Fruit fly (Drosophila melanogaster) whole organism, embryonic: Measurements from ENCODE around the gene Cdc16.

Source experiments
- Adf1 ChIP-seq: fragments of 200-800 bp; sonication (Bioruptor generic); IDR thresholded peaks from 2 replicates; pipeline ENCODE4 v1.3.6; 2022; ENCODE audit warnings: missing biosample characterization, missing genetic modification characterization
- Atf-2 ChIP-seq: fragments of 200-800 bp; sonication (Bioruptor generic); optimal IDR thresholded peaks from 2 replicates; lab custom pipeline; 2016; ENCODE audit warnings: missing biosample characterization, missing genetic modification characterization
- CG10147 ChIP-seq: fragments of 200-800 bp; sonication (Bioruptor generic); optimal IDR thresholded peaks from 2 replicates; lab custom pipeline; 2019; ENCODE audit warnings: missing biosample characterization, mild to moderate bottlenecking, missing genetic modification characterization, moderate library complexity
- CG10565 ChIP-seq: fragments of 200-800 bp; sonication (Bioruptor generic); optimal IDR thresholded peaks from 3 replicates; lab custom pipeline; 2016; ENCODE audit warnings: missing biosample characterization, mild to moderate bottlenecking, missing genetic modification characterization
- CG11398 ChIP-seq: fragments of 200-800 bp; sonication (Bioruptor generic); optimal IDR thresholded peaks from 2 replicates; lab custom pipeline; 2016; ENCODE audit warnings: missing biosample characterization, missing genetic modification characterization
- CG11696 ChIP-seq: fragments of 200-800 bp; sonication (Bioruptor generic); IDR thresholded peaks from 2 replicates; pipeline ENCODE4 v1.3.6; 2022; ENCODE audit warnings: missing biosample characterization, missing genetic modification characterization
- CG12942 ChIP-seq: fragments of 200-800 bp; sonication (Bioruptor generic); optimal IDR thresholded peaks from 3 replicates; lab custom pipeline; 2016; ENCODE audit warnings: missing biosample characterization, missing genetic modification characterization
- CG17186 ChIP-seq: fragments of 200-800 bp; sonication (Bioruptor generic); optimal IDR thresholded peaks from 3 replicates; lab custom pipeline; 2017; ENCODE audit warnings: missing biosample characterization, missing genetic modification reagents, missing genetic modification characterization
- CG17612 ChIP-seq: fragments of 200-800 bp; sonication (Bioruptor generic); IDR thresholded peaks from 2 replicates; pipeline ENCODE4 v1.3.6; 2022; ENCODE audit warnings: missing biosample characterization, missing genetic modification characterization
- CG31224 ChIP-seq: fragments of 200-800 bp; sonication (Bioruptor generic); IDR thresholded peaks from 2 replicates; pipeline ENCODE4 v1.3.6; 2022; ENCODE audit warnings: missing biosample characterization, missing genetic modification characterization
- CG33557 ChIP-seq: fragments of 200-800 bp; sonication (Bioruptor generic); optimal IDR thresholded peaks from 2 replicates; lab custom pipeline; 2019; ENCODE audit warnings: missing biosample characterization, mild to moderate bottlenecking, missing genetic modification characterization, moderate library complexity
- CG3407 ChIP-seq: fragments of 200-800 bp; sonication (Bioruptor generic); optimal IDR thresholded peaks from 2 replicates; lab custom pipeline; 2018; ENCODE audit warnings: missing biosample characterization, mild to moderate bottlenecking, missing genetic modification characterization
- CG34422 ChIP-seq: fragments of 200-800 bp; sonication (Bioruptor generic); IDR thresholded peaks from 3 replicates; pipeline ENCODE4 v1.3.6; 2022; ENCODE audit warnings: missing biosample characterization, missing genetic modification characterization
- CG43689 ChIP-seq: fragments of 200-800 bp; sonication (Bioruptor generic); IDR thresholded peaks from 2 replicates; pipeline ENCODE4 v1.3.6; 2022; ENCODE audit warnings: missing biosample characterization, missing genetic modification characterization
- CG6254 ChIP-seq: fragments of 200-800 bp; sonication (Bioruptor generic); optimal IDR thresholded peaks from 3 replicates; lab custom pipeline; 2017; ENCODE audit warnings: mild to moderate bottlenecking, missing biosample characterization, missing genetic modification reagents, missing genetic modification characterization
- CG7786 ChIP-seq: fragments of 200-800 bp; sonication (Bioruptor generic); optimal IDR thresholded peaks from 2 replicates; lab custom pipeline; 2016; ENCODE audit warnings: missing biosample characterization, missing genetic modification characterization
- CG8290 ChIP-seq, 3 experiments: fragments of 200-800 bp; sonication (Bioruptor generic); optimal IDR thresholded peaks; 2 replicates each; lab custom pipeline; 2016 to 2019; ENCODE audit warnings: missing biosample characterization in 3 of 3, missing genetic modification characterization in 3 of 3, mild to moderate bottlenecking in 2 of 3, moderate library complexity in 1 of 3
- CG8478 ChIP-seq: fragments of >200 bp; optimal IDR thresholded peaks from 2 replicates; lab custom pipeline; 2018
- CG9817 ChIP-seq: fragments of 200-800 bp; sonication (Bioruptor generic); optimal IDR thresholded peaks from 2 replicates; lab custom pipeline; 2018; ENCODE audit warnings: missing biosample characterization, mild to moderate bottlenecking, missing genetic modification characterization, moderate library complexity
- Deaf1 ChIP-seq: fragments of 200-800 bp; optimal IDR thresholded peaks from 3 replicates; lab custom pipeline; 2019; ENCODE audit warnings: missing biosample characterization, mild to moderate bottlenecking, missing genetic modification characterization, moderate library complexity
- E2f1 ChIP-seq: fragments of 200-800 bp; sonication (Bioruptor generic); IDR thresholded peaks from 2 replicates; pipeline ENCODE4 v1.3.6; 2022; ENCODE audit warnings: missing biosample characterization, missing genetic modification characterization
- Fer3 ChIP-seq: fragments of 200-800 bp; sonication (Bioruptor generic); optimal IDR thresholded peaks from 2 replicates; lab custom pipeline; 2018; ENCODE audit warnings: missing biosample characterization, mild to moderate bottlenecking, missing genetic modification characterization, moderate library complexity
- HHEX ChIP-seq: fragments of 200-800 bp; sonication (Bioruptor generic); optimal IDR thresholded peaks from 3 replicates; lab custom pipeline; 2017; ENCODE audit warnings: missing biosample characterization, mild to moderate bottlenecking, missing genetic modification characterization, missing genetic modification reagents
- Hand ChIP-seq: fragments of 200-800 bp; sonication (Bioruptor generic); optimal IDR thresholded peaks from 2 replicates; lab custom pipeline; 2017; ENCODE audit warnings: mild to moderate bottlenecking, missing biosample characterization, missing genetic modification reagents, missing genetic modification characterization
- PHDP ChIP-seq: fragments of 200-800 bp; sonication (Bioruptor generic); optimal IDR thresholded peaks from 3 replicates; lab custom pipeline; 2018; ENCODE audit warnings: missing biosample characterization, mild to moderate bottlenecking, missing genetic modification characterization, moderate library complexity
- Trl ChIP-seq, 3 experiments: fragments of >200 bp in 2 of 3; fragments of 200-800 bp in 1 of 3; sonication (Bioruptor generic) in 1 of 3; optimal IDR thresholded peaks; 2 replicates in 1 of 3; 3 replicates in 2 of 3; lab custom pipeline; 2016 to 2017; ENCODE audit warnings: missing biosample characterization in 1 of 3, missing genetic modification characterization in 1 of 3
- bcd ChIP-seq: fragments of 200-800 bp; sonication (Bioruptor generic); optimal IDR thresholded peaks from 2 replicates; lab custom pipeline; 2017; ENCODE audit warnings: missing biosample characterization, mild to moderate bottlenecking, missing genetic modification characterization
- cas ChIP-seq: fragments of 200-800 bp; sonication (Bioruptor generic); IDR thresholded peaks from 2 replicates; pipeline ENCODE4 v1.3.6; 2022; ENCODE audit warnings: missing biosample characterization, missing genetic modification characterization
- cg ChIP-seq: fragments of 200-800 bp; sonication (Bioruptor generic); optimal IDR thresholded peaks from 3 replicates; lab custom pipeline; 2019; ENCODE audit warnings: missing biosample characterization, mild to moderate bottlenecking, missing genetic modification characterization, moderate library complexity
- croc ChIP-seq: fragments of 200-800 bp; sonication (Bioruptor generic); conservative IDR thresholded peaks from 3 replicates; pipeline ENCODE4 v1.3.6; 2022; ENCODE audit warnings: missing biosample characterization, missing genetic modification characterization
- cwo ChIP-seq: fragments of 200-800 bp; sonication (Bioruptor generic); optimal IDR thresholded peaks from 3 replicates; lab custom pipeline; 2017; ENCODE audit warnings: missing biosample characterization, missing genetic modification characterization, mild to moderate bottlenecking, moderate library complexity, missing genetic modification reagents
- dysf ChIP-seq: fragments of 200-800 bp; sonication (Bioruptor generic); IDR thresholded peaks from 3 replicates; pipeline ENCODE4 v1.3.6; 2022; ENCODE audit warnings: missing biosample characterization, missing genetic modification characterization
- grau ChIP-seq: fragments of 200-800 bp; optimal IDR thresholded peaks from 3 replicates; lab custom pipeline; 2019; ENCODE audit warnings: missing biosample characterization, mild to moderate bottlenecking, missing genetic modification characterization, moderate library complexity
- gsb-n ChIP-seq: fragments of 200-800 bp; sonication (Bioruptor generic); optimal IDR thresholded peaks from 3 replicates; lab custom pipeline; 2018; ENCODE audit warnings: missing biosample characterization, mild to moderate bottlenecking, missing genetic modification characterization
- hth ChIP-seq: fragments of >200 bp; optimal IDR thresholded peaks from 2 replicates; lab custom pipeline; 2017; ENCODE audit warnings: inconsistent platforms
- kay ChIP-seq: fragments of 200-800 bp; sonication (Bioruptor generic); optimal IDR thresholded peaks from 2 replicates; lab custom pipeline; 2016; ENCODE audit warnings: missing biosample characterization, missing genetic modification characterization
- lbe ChIP-seq: fragments of 200-800 bp; sonication (Bioruptor generic); optimal IDR thresholded peaks from 2 replicates; lab custom pipeline; 2016; ENCODE audit warnings: missing biosample characterization, mild to moderate bottlenecking, missing genetic modification characterization
- mirr ChIP-seq: fragments of 200-800 bp; sonication (Bioruptor generic); optimal IDR thresholded peaks from 3 replicates; lab custom pipeline; 2018; ENCODE audit warnings: missing biosample characterization, mild to moderate bottlenecking, missing genetic modification characterization
- nerfin-1 ChIP-seq: fragments of 200-800 bp; sonication (Bioruptor generic); optimal IDR thresholded peaks from 3 replicates; lab custom pipeline; 2019; ENCODE audit warnings: missing biosample characterization, mild to moderate bottlenecking, missing genetic modification characterization, moderate library complexity
- oc ChIP-seq: fragments of 200-800 bp; sonication (Bioruptor generic); optimal IDR thresholded peaks from 2 replicates; lab custom pipeline; 2018; ENCODE audit warnings: missing biosample characterization, mild to moderate bottlenecking, missing genetic modification characterization, moderate library complexity
- odd ChIP-seq: fragments of 200-800 bp; sonication (Bioruptor generic); optimal IDR thresholded peaks from 2 replicates; lab custom pipeline; 2017; ENCODE audit warnings: missing biosample characterization, mild to moderate bottlenecking, missing genetic modification characterization
- peb ChIP-seq: fragments of 200-800 bp; sonication (Bioruptor generic); IDR thresholded peaks from 2 replicates; pipeline ENCODE4 v1.3.6; 2022; ENCODE audit warnings: missing biosample characterization, missing genetic modification characterization
- phol ChIP-seq: fragments of 200-800 bp; sonication (Bioruptor generic); optimal IDR thresholded peaks from 3 replicates; lab custom pipeline; 2018; ENCODE audit warnings: missing biosample characterization, mild to moderate bottlenecking, missing genetic modification characterization, moderate library complexity
- psq ChIP-seq: fragments of 200-800 bp; sonication (Bioruptor generic); optimal IDR thresholded peaks from 2 replicates; lab custom pipeline; 2017; ENCODE audit warnings: missing biosample characterization, missing genetic modification characterization
- sna ChIP-seq: fragments of 200-800 bp; sonication (Bioruptor generic); IDR thresholded peaks from 2 replicates; pipeline ENCODE4 v1.3.6; 2022; ENCODE audit warnings: missing biosample characterization, missing genetic modification characterization; ENCODE audit not compliant: partially characterized antibody
- sob ChIP-seq: fragments of 200-800 bp; sonication (Bioruptor generic); IDR thresholded peaks from 2 replicates; pipeline ENCODE4 v1.3.6; 2022; ENCODE audit warnings: missing biosample characterization, missing genetic modification characterization
- toy ChIP-seq: fragments of 200-800 bp; sonication (Bioruptor generic); IDR thresholded peaks from 2 replicates; pipeline ENCODE4 v1.3.6; 2022; ENCODE audit warnings: missing biosample characterization, missing genetic modification characterization
- tx ChIP-seq: fragments of 200-800 bp; sonication (Bioruptor generic); optimal IDR thresholded peaks from 2 replicates; lab custom pipeline; 2016; ENCODE audit warnings: missing biosample characterization, missing genetic modification characterization
- unpg ChIP-seq: fragments of 200-800 bp; sonication (Bioruptor generic); optimal IDR thresholded peaks from 3 replicates; lab custom pipeline; 2018; ENCODE audit warnings: missing biosample characterization, mild to moderate bottlenecking, missing genetic modification characterization, moderate library complexity
- vvl ChIP-seq: fragments of 200-800 bp; sonication (Bioruptor generic); IDR thresholded peaks from 2 replicates; pipeline ENCODE4 v1.3.6; 2022; ENCODE audit warnings: missing biosample characterization, missing genetic modification characterization

The Cdc16 gene

DNA sequence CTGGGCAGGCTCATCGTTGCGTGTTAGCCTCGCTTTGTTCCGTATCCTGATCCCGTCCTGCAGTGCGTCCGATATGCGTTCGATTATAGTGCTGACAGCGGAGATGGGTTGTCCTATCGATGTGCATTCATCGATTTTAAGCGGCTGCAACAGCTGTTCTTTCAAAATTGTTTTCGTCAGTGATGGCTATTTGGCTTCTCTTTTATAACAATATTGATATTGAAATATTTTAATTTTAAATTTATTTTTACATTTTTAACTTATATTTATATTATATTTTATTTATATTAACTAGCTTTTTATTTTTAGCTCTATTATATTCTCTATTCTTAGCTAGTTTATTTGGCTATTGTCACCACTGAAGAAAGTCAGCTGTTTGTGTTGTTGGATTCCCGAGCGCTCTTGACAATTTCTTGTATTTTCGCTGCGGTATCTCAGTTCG lies 23.0 kb upstream of the Cdc16 start, which contains the start of the genes wda and Pex11c (continued):
- TF ChIP-seq CG34422 (GFP tag; lab: Robert Waterston, UW) = peak; percentile 93
- peak; percentile 72 for TF ChIP-seq CG11696 (GFP tag; lab: Robert Waterston, UW)
- peak; percentile 88 for TF ChIP-seq E2f1 (GFP tag; lab: Robert Waterston, UW)
- TF ChIP-seq HHEX (GFP tag; lab: Kevin White, UChicago) = peak; percentile 82
- no peak for TF ChIP-seq CG11398 (GFP tag; lab: Kevin White, UChicago)
- TF ChIP-seq grau (tag; lab: Kevin White, UChicago) = peak; percentile 92
- TF ChIP-seq odd = peak; percentile 74
- TF ChIP-seq Adf1 (GFP tag; lab: Robert Waterston, UW) = peak; percentile 59
- TF ChIP-seq CG9817 = peak; percentile 87
- TF ChIP-seq bcd (GFP tag; lab: Kevin White, UChicago) = peak; percentile 80
- TF ChIP-seq sna = peak; percentile 67; the same call in 1 of the 2 replicates
- TF ChIP-seq Hand (GFP tag; lab: Kevin White, UChicago) = peak; percentile 68
- 0 out of 2 replicates have a peak, but pooled peaks have one; percentile 23 for TF ChIP-seq CG43689 (GFP tag; lab: Robert Waterston, UW)
- peak; percentile 94 for TF ChIP-seq unpg (GFP tag; lab: Kevin White, UChicago)
- TF ChIP-seq vvl (GFP tag; lab: Robert Waterston, UW) = peak; percentile 95
- TF ChIP-seq dysf (GFP tag; lab: Robert Waterston, UW) = peak; percentile 90
- TF ChIP-seq CG17612 = 0 out of 2 replicates have a peak, but pooled peaks have one; percentile 40
- peak; percentile 30 for TF ChIP-seq CG8290 (GFP tag; optimal IDR thresholded peaks at IDR 0.05; lab: Kevin White, UChicago)
- no peak for TF ChIP-seq CG8290 (tag; optimal IDR thresholded peaks at IDR 0.05; lab: Kevin White, UChicago)
- no peak; the same call in none of the 2 replicates for TF ChIP-seq CG31224 (GFP tag; lab: Robert Waterston, UW)
- peak; percentile 39 for TF ChIP-seq CG7786
- peak; percentile 72 for TF ChIP-seq CG6254 (GFP tag; lab: Kevin White, UChicago)
- TF ChIP-seq gsb-n = peak; percentile 95
- TF ChIP-seq cwo = peak; percentile 73
- TF ChIP-seq hth = no peak
- TF ChIP-seq Deaf1 = peak; percentile 68
- TF ChIP-seq psq (GFP tag; lab: Kevin White, UChicago) = peak; percentile 61
- TF ChIP-seq CG17186 = peak; percentile 5
- peak; percentile 94 for TF ChIP-seq sob (GFP tag; lab: Robert Waterston, UW)
- peak; percentile 85 for TF ChIP-seq lbe (GFP tag; lab: Kevin White, UChicago)
- TF ChIP-seq phol = peak; percentile 84
- TF ChIP-seq nerfin-1 (tag; lab: Kevin White, UChicago) = peak; percentile 53
- TF ChIP-seq PHDP (tag; lab: Kevin White, UChicago) = peak; percentile 92
- TF ChIP-seq CG10565 (GFP tag; lab: Kevin White, UChicago) = no peak
- peak; percentile 85 for TF ChIP-seq oc (tag; lab: Kevin White, UChicago)
- TF ChIP-seq cas (GFP tag; lab: Robert Waterston, UW) = peak; percentile 69; the same call in 1 of the 2 replicates
- peak; percentile 88 for TF ChIP-seq croc (GFP tag; lab: Robert Waterston, UW)
- TF ChIP-seq Atf-2 = peak; percentile 12
- peak; percentile 77 for TF ChIP-seq Fer3 (tag; lab: Kevin White, UChicago)
- peak; percentile 84 for TF ChIP-seq CG12942 (GFP tag; lab: Kevin White, UChicago)
- no peak for TF ChIP-seq CG8478 (lab: Kevin White, UChicago)
- peak; percentile 24 for TF ChIP-seq tx (GFP tag; lab: Kevin White, UChicago)
- peak; percentile 82 for TF ChIP-seq CG3407 (GFP tag; lab: Kevin White, UChicago)
- no peak for TF ChIP-seq Trl (optimal IDR thresholded peaks at IDR 0.05; lab: Kevin White, UChicago)
- TF ChIP-seq Trl (GFP tag; optimal IDR thresholded peaks at IDR 0.05; lab: Kevin White, UChicago) = peak; percentile 8
- peak; percentile 60 for TF ChIP-seq kay (GFP tag; lab: Kevin White, UChicago)
- peak; percentile 24; the same call in 1 of the 2 replicates for TF ChIP-seq peb (GFP tag; lab: Robert Waterston, UW)
- no peak for TF ChIP-seq mirr (GFP tag; lab: Kevin White, UChicago)
- TF ChIP-seq cg = no peak
- TF ChIP-seq CG33557 = peak; percentile 85
- peak; percentile 66 for TF ChIP-seq CG10147
- TF ChIP-seq toy = peak; percentile 37; the same call in 1 of the 2 replicates
